Fruit fly (Drosophila melanogaster) whole organism, prepupa: ENCODE results near the gene CG12951.
A peak's percentile ranks its signal among the peaks of the same experiment; 100 is the strongest.

ENCODE experiments used
- Blimp-1 ChIP-seq: fragments of 200-800 bp; sonication (Bioruptor generic); optimal IDR thresholded peaks from 3 replicates; lab custom pipeline; 2017; ENCODE audit warnings: missing biosample characterization, missing genetic modification characterization, mild to moderate bottlenecking, moderate library complexity, missing genetic modification reagents
- CG10631 ChIP-seq: fragments of 200-800 bp; sonication (Bioruptor generic); optimal IDR thresholded peaks from 2 replicates; lab custom pipeline; 2016; ENCODE audit warnings: missing biosample characterization, missing genetic modification characterization
- CG11294 ChIP-seq: fragments of 200-800 bp; sonication (Bioruptor generic); IDR thresholded peaks from 2 replicates; pipeline ENCODE4 v1.3.6; 2022; ENCODE audit warnings: missing biosample characterization, missing genetic modification characterization
- CG11902 ChIP-seq: fragments of 200-800 bp; sonication (Bioruptor generic); optimal IDR thresholded peaks from 3 replicates; lab custom pipeline; 2016; ENCODE audit warnings: missing biosample characterization, missing genetic modification characterization
- CG15336 ChIP-seq: fragments of 200-800 bp; sonication (Bioruptor generic); IDR thresholded peaks from 2 replicates; pipeline ENCODE4 v1.3.6; 2022; ENCODE audit warnings: missing biosample characterization, missing genetic modification characterization
- CG1621 ChIP-seq: fragments of 200-800 bp; sonication (Bioruptor generic); optimal IDR thresholded peaks from 3 replicates; lab custom pipeline; 2018; ENCODE audit warnings: missing biosample characterization, mild to moderate bottlenecking, missing genetic modification characterization
- CG16779 ChIP-seq: fragments of 200-800 bp; sonication (Bioruptor generic); optimal IDR thresholded peaks from 3 replicates; lab custom pipeline; 2017; ENCODE audit warnings: missing biosample characterization, mild to moderate bottlenecking, missing genetic modification characterization
- CG3032 ChIP-seq: fragments of 200-800 bp; optimal IDR thresholded peaks from 2 replicates; lab custom pipeline; 2019; ENCODE audit warnings: missing biosample characterization, mild to moderate bottlenecking, missing genetic modification characterization, moderate library complexity
- CG32006 ChIP-seq: fragments of 200-800 bp; sonication (Bioruptor generic); optimal IDR thresholded peaks from 3 replicates; lab custom pipeline; 2017; ENCODE audit warnings: missing biosample characterization, mild to moderate bottlenecking, missing genetic modification characterization
- CG4318 ChIP-seq: fragments of 200-800 bp; sonication (Bioruptor generic); optimal IDR thresholded peaks from 3 replicates; lab custom pipeline; 2017; ENCODE audit warnings: missing biosample characterization, mild to moderate bottlenecking, missing genetic modification characterization
- CG6276 ChIP-seq: fragments of 200-800 bp; sonication (Bioruptor generic); optimal IDR thresholded peaks from 2 replicates; lab custom pipeline; 2017; ENCODE audit warnings: missing biosample characterization, mild to moderate bottlenecking, missing genetic modification characterization
- CG6792 ChIP-seq: fragments of 200-800 bp; sonication (Bioruptor generic); optimal IDR thresholded peaks from 3 replicates; lab custom pipeline; 2016; ENCODE audit warnings: missing biosample characterization, missing genetic modification characterization
- CG6808 ChIP-seq: fragments of 200-800 bp; sonication (Bioruptor generic); optimal IDR thresholded peaks from 3 replicates; lab custom pipeline; 2017; ENCODE audit warnings: missing biosample characterization, missing genetic modification characterization, mild to moderate bottlenecking, moderate library complexity, missing genetic modification reagents
- CG7368 ChIP-seq: fragments of 200-800 bp; sonication (Bioruptor generic); optimal IDR thresholded peaks from 3 replicates; lab custom pipeline; 2016; ENCODE audit warnings: missing biosample characterization, missing genetic modification characterization
- CG8119 ChIP-seq: fragments of 200-800 bp; sonication (Bioruptor generic); IDR thresholded peaks from 3 replicates; pipeline ENCODE4 v1.3.6; 2022; ENCODE audit warnings: missing biosample characterization, missing genetic modification characterization
- CG8632 ChIP-seq: fragments of 200-800 bp; sonication (Bioruptor generic); optimal IDR thresholded peaks from 3 replicates; lab custom pipeline; 2016; ENCODE audit warnings: missing biosample characterization, missing genetic modification characterization
- Eip75B ChIP-seq: fragments of 200-800 bp; sonication (Bioruptor generic); optimal IDR thresholded peaks from 3 replicates; lab custom pipeline; 2016; ENCODE audit warnings: missing biosample characterization, missing genetic modification characterization
- Ets21C ChIP-seq: fragments of 200-800 bp; sonication (Bioruptor generic); optimal IDR thresholded peaks from 3 replicates; lab custom pipeline; 2016; ENCODE audit warnings: missing biosample characterization, missing genetic modification characterization
- Ets96B ChIP-seq: fragments of 200-800 bp; optimal IDR thresholded peaks from 2 replicates; lab custom pipeline; 2019; ENCODE audit warnings: missing biosample characterization, mild to moderate bottlenecking, missing genetic modification characterization, moderate library complexity
- Gug ChIP-seq: fragments of 200-800 bp; sonication (Bioruptor generic); IDR thresholded peaks from 2 replicates; pipeline ENCODE4 v1.3.6; 2022; ENCODE audit warnings: missing biosample characterization, missing genetic modification characterization
- Hr38 ChIP-seq: sonication (Bioruptor generic); optimal IDR thresholded peaks from 2 replicates; lab custom pipeline; 2016; ENCODE audit warnings: missing biosample characterization, missing genetic modification characterization
- Hr39 ChIP-seq: fragments of 200-800 bp; sonication (Bioruptor generic); optimal IDR thresholded peaks from 2 replicates; lab custom pipeline; 2016; ENCODE audit warnings: missing biosample characterization, missing genetic modification characterization
- Hr4 ChIP-seq: fragments of 200-800 bp; sonication (Bioruptor generic); optimal IDR thresholded peaks from 3 replicates; lab custom pipeline; 2016; ENCODE audit warnings: missing biosample characterization, missing genetic modification characterization
- Met ChIP-seq: fragments of 200-800 bp; sonication (Bioruptor generic); optimal IDR thresholded peaks from 3 replicates; lab custom pipeline; 2016; ENCODE audit warnings: missing biosample characterization, missing genetic modification characterization
- OdsH ChIP-seq: fragments of 200-800 bp; sonication (Bioruptor generic); optimal IDR thresholded peaks from 3 replicates; lab custom pipeline; 2016; ENCODE audit warnings: missing biosample characterization, missing genetic modification characterization
- Smox ChIP-seq: fragments of 200-800 bp; sonication (Bioruptor generic); optimal IDR thresholded peaks from 3 replicates; lab custom pipeline; 2016; ENCODE audit warnings: missing biosample characterization, missing genetic modification characterization
- Sox102F ChIP-seq: fragments of 200-800 bp; sonication (Bioruptor generic); optimal IDR thresholded peaks from 2 replicates; lab custom pipeline; 2016; ENCODE audit warnings: missing biosample characterization, mild to moderate bottlenecking, missing genetic modification characterization
- Sox14 ChIP-seq: fragments of 200-800 bp; sonication (Bioruptor generic); optimal IDR thresholded peaks from 3 replicates; lab custom pipeline; 2016; ENCODE audit warnings: missing biosample characterization, missing genetic modification characterization
- Sox15 ChIP-seq: fragments of 200-800 bp; sonication (Bioruptor generic); optimal IDR thresholded peaks from 3 replicates; lab custom pipeline; 2016; ENCODE audit warnings: missing biosample characterization, missing genetic modification characterization
- cyc ChIP-seq: fragments of 200-800 bp; sonication (Bioruptor generic); optimal IDR thresholded peaks from 3 replicates; lab custom pipeline; 2016; ENCODE audit warnings: missing biosample characterization, missing genetic modification characterization
- dac ChIP-seq: fragments of 200-800 bp; sonication (Bioruptor generic); optimal IDR thresholded peaks from 2 replicates; lab custom pipeline; 2017; ENCODE audit warnings: missing biosample characterization, mild to moderate bottlenecking, missing genetic modification characterization
- dsx ChIP-seq: fragments of 200-800 bp; optimal IDR thresholded peaks from 3 replicates; lab custom pipeline; 2019; ENCODE audit warnings: missing biosample characterization, mild to moderate bottlenecking, missing genetic modification characterization, moderate library complexity; ENCODE audit not compliant: poor library complexity, severe bottlenecking
- eg ChIP-seq: fragments of 200-800 bp; sonication (Bioruptor generic); IDR thresholded peaks from 3 replicates; pipeline ENCODE4 v1.3.6; 2022; ENCODE audit warnings: missing biosample characterization, missing genetic modification characterization
- esn ChIP-seq: fragments of 200-800 bp; sonication (Bioruptor generic); optimal IDR thresholded peaks from 2 replicates; lab custom pipeline; 2016; ENCODE audit warnings: missing biosample characterization, mild to moderate bottlenecking, missing genetic modification characterization, moderate library complexity
- fd59A ChIP-seq: fragments of 200-800 bp; sonication (Bioruptor generic); optimal IDR thresholded peaks from 2 replicates; lab custom pipeline; 2017; ENCODE audit warnings: missing biosample characterization, mild to moderate bottlenecking, missing genetic modification characterization, missing genetic modification reagents
- fd85E ChIP-seq: fragments of 200-800 bp; sonication (Bioruptor generic); optimal IDR thresholded peaks from 3 replicates; lab custom pipeline; 2016; ENCODE audit warnings: missing biosample characterization, missing genetic modification characterization
- fkh ChIP-seq: fragments of 200-800 bp; sonication (Bioruptor generic); optimal IDR thresholded peaks from 3 replicates; lab custom pipeline; 2017; ENCODE audit warnings: missing biosample characterization, mild to moderate bottlenecking, missing genetic modification characterization, moderate library complexity
- pdm3 ChIP-seq: fragments of 200-800 bp; sonication (Bioruptor generic); optimal IDR thresholded peaks from 3 replicates; lab custom pipeline; 2016; ENCODE audit warnings: missing biosample characterization, missing genetic modification characterization
- salr ChIP-seq, 2 experiments: fragments of 200-800 bp; sonication (Bioruptor generic); optimal IDR thresholded peaks; 3 replicates each; lab custom pipeline; 2016 to 2018; ENCODE audit warnings: missing biosample characterization in 2 of 2, missing genetic modification characterization in 2 of 2, mild to moderate bottlenecking in 1 of 2
- spab ChIP-seq: fragments of 200-800 bp; sonication (Bioruptor generic); optimal IDR thresholded peaks from 2 replicates; lab custom pipeline; 2017; ENCODE audit warnings: missing biosample characterization, mild to moderate bottlenecking, missing genetic modification characterization, missing genetic modification reagents
- svp ChIP-seq: fragments of 200-800 bp; sonication (Bioruptor generic); peaks from one replicate; lab custom pipeline; 2016; ENCODE audit warnings: missing biosample characterization, missing genetic modification characterization
- topi ChIP-seq: fragments of 200-800 bp; sonication (Bioruptor generic); optimal IDR thresholded peaks from 3 replicates; lab custom pipeline; 2016; ENCODE audit warnings: missing biosample characterization, missing genetic modification characterization
- vri ChIP-seq: fragments of 200-800 bp; sonication (Bioruptor generic); optimal IDR thresholded peaks from 3 replicates; lab custom pipeline; 2016; ENCODE audit warnings: missing biosample characterization, mild to moderate bottlenecking, missing genetic modification characterization

CG12951 gene

DNA sequence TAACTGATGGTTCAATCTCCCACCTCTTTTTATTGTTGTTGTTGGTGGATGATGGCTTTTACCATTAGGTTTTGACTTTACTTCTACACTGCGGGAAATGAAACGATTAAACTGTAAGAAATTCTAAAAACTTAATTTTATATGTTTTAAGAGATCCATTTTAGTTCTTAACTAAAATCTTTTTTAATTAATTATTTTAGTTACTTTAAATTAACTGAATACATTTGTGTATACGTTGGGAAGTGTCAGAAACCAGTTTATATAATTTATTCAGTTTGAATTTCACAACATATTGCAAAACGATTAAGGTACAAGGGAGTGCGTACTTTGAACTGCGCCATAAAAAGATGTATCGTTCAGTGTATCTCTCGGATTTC lies 23.1 kb upstream of the CG12951 start (continued):
- TF ChIP-seq salr (GFP tag; optimal IDR thresholded peaks at IDR 0.05; lab: Kevin White, UChicago), result peak in 1 of 2 experiments; percentile 93
- no peak for TF ChIP-seq Hr38 (GFP tag; lab: Kevin White, UChicago)
- peak; percentile 90 for TF ChIP-seq OdsH (GFP tag; lab: Kevin White, UChicago)
- no peak for TF ChIP-seq CG11294 (GFP tag; lab: Robert Waterston, UW)
- TF ChIP-seq Sox14 (GFP tag; lab: Kevin White, UChicago), result peak; percentile 79
- TF ChIP-seq Ets21C, result peak; percentile 48
- TF ChIP-seq spab (GFP tag; lab: Kevin White, UChicago), result peak; percentile 81
- peak; percentile 4 for TF ChIP-seq fkh
- TF ChIP-seq esn, result peak; percentile 91
- TF ChIP-seq CG6792 (GFP tag; lab: Kevin White, UChicago), result peak; percentile 87
- peak; percentile 87 for TF ChIP-seq CG3032 (tag; lab: Kevin White, UChicago)
- no peak for TF ChIP-seq eg (GFP tag; lab: Robert Waterston, UW)
- TF ChIP-seq svp, result peak; percentile 90
- TF ChIP-seq fd85E (GFP tag; lab: Kevin White, UChicago), result no peak

DNA sequence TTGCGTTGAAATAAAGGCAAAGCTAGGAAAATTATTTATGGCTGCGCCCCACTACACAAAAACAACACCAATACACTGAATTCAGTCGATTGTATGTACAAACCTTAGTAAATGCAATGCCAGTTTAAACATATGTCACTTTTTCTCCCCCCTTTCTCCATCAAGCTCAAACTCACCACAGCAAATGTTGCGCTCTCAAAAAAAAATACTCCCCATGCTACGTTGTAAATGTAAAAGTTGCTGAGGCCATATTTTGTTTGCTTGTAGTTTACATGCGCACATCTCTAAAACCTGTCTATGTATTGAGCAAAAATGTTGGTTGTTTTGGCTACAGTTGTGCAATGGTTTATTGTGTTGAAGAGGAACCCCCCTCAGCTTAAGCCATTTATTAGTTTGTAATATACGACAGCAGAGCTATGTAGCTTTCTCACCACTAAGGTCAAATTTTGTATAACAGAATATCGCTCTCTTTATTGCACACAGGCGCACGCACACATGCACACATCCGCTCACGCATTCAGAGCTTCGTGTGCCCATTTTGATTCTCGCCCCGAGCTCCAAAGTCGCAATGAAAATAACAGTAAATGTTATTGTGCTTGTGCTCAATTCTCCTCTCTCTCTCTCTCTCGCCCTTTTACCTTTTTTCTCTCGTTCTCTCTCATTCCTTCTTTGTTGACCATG lies 22.6 kb upstream of the CG12951 start:
- TF ChIP-seq Eip75B (no peak), Met (no peak), CG6808 (GFP tag; lab: Kevin White, UChicago) (no peak), dsx (GFP tag; lab: Kevin White, UChicago) (peak; percentile 14), CG11902 (no peak)

DNA sequence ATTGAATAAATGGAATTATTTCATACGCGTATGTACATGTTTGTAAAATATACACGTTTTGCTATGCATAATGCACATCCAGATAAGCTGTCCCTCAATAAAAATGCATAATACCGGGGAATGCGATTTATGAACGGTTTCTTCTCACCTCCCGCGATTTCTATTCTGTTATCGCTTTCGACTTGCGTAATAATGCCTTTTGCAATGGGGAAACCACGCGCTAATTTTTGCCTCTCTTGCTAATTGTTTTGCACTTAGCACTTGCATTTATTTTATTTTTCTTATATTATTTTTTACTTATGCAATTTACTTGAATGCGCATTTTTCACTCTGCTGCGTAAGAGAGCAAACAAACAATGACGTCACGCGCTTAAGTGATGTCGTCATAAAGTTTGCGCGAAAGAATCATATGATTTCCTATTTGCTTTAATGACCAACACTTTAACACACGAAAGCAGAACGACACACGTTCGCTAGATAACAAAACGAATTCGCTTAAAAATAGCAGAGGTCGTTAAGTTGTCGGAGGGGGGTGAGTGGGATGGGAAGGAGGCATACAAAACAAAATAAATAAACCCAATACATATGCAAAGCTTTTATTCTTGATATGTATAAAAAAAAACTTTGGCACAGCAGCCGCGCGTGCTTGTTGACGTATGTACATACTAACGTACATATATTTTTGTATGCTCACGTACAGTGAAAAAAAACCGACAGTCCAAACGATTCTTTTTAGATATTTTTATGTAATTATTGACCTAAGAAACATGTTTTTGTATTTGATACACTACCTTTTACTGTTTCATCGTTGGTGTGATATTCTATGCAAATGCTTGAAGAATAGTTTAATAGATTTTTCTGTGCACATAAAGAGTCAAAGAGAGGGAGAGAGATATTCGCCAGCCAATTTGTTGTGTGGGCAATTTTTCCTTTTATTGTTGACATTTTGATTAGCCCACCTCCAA lies 21.6 kb upstream of the CG12951 start:
- TF ChIP-seq CG4318 (GFP tag; lab: Kevin White, UChicago) (peak; percentile 63), Smox (peak; percentile 60), topi (GFP tag; lab: Kevin White, UChicago) (peak; percentile 57), CG7368 (GFP tag; lab: Kevin White, UChicago) (peak; percentile 51), Sox102F (GFP tag; lab: Kevin White, UChicago) (peak; percentile 63), CG15336 (GFP tag; lab: Robert Waterston, UW) (no peak), OdsH (GFP tag; lab: Kevin White, UChicago) (peak; percentile 76), Hr4 (GFP tag; lab: Kevin White, UChicago) (peak; percentile 89), Blimp-1 (no peak), vri (peak; percentile 92), CG16779 (tag; lab: Kevin White, UChicago) (no peak), fkh (peak; percentile 95), fd59A (GFP tag; lab: Kevin White, UChicago) (peak; percentile 28), dac (GFP tag; lab: Kevin White, UChicago) (peak; percentile 28), Gug (GFP tag; lab: Robert Waterston, UW) (no peak), Sox15 (GFP tag; lab: Kevin White, UChicago) (peak; percentile 11), Hr39 (GFP tag; lab: Kevin White, UChicago) (peak; percentile 56), pdm3 (GFP tag; lab: Kevin White, UChicago) (peak; percentile 74), CG32006 (GFP tag; lab: Kevin White, UChicago) (peak; percentile 88), CG10631 (peak; percentile 70), CG6792 (GFP tag; lab: Kevin White, UChicago) (peak; percentile 4), Eip75B (peak; percentile 31), CG1621 (tag; lab: Kevin White, UChicago) (peak; percentile 17), CG8632 (peak; percentile 58), CG8119 (GFP tag; lab: Robert Waterston, UW) (0 out of 3 replicates have a peak, but pooled peaks have one; percentile 19), cyc (GFP tag; lab: Kevin White, UChicago) (peak; percentile 45), CG6276 (GFP tag; lab: Kevin White, UChicago) (peak; percentile 54), fd85E (GFP tag; lab: Kevin White, UChicago) (peak; percentile 44), salr (GFP tag; optimal IDR thresholded peaks at IDR 0.05; lab: Kevin White, UChicago) (peak in 1 of 2 experiments; percentile 81), CG3032 (tag; lab: Kevin White, UChicago) (peak; percentile 29), CG11294 (GFP tag; lab: Robert Waterston, UW) (no peak), Ets96B (tag; lab: Kevin White, UChicago) (peak; percentile 58), eg (GFP tag; lab: Robert Waterston, UW) (no peak)
